Fruit fly (Drosophila melanogaster): Measurements from ENCODE around the gene dpp.

dpp gene

dm6 chr2L:2415109-2415508 lies 13.1 kb upstream of the dpp start, which contains the start of gene CG18641:
CG18641 (minus strand) TSS chr2L:2415322.
- TF ChIP-seq psq (optimal IDR thresholded peaks at IDR 0.05) (no peak), CG8478 (optimal IDR thresholded peaks at IDR 0.05) (no peak), EcR (GFP tag; optimal IDR thresholded peaks at IDR 0.05) (no peak), usp (GFP tag; optimal IDR thresholded peaks at IDR 0.05) (no peak), Dll (optimal IDR thresholded peaks at IDR 0.05) (no peak), pan (optimal IDR thresholded peaks at IDR 0.05) (no peak)

- no peak for TF ChIP-seq EcR (GFP tag; optimal IDR thresholded peaks at IDR 0.05)
These were observed 11.6 kb upstream of the dpp start, which contains the start of gene CG31948 for dm6 chr2L:2416620-2417019. CG31948 (minus strand) TSS chr2L:2416720.

DNA sequence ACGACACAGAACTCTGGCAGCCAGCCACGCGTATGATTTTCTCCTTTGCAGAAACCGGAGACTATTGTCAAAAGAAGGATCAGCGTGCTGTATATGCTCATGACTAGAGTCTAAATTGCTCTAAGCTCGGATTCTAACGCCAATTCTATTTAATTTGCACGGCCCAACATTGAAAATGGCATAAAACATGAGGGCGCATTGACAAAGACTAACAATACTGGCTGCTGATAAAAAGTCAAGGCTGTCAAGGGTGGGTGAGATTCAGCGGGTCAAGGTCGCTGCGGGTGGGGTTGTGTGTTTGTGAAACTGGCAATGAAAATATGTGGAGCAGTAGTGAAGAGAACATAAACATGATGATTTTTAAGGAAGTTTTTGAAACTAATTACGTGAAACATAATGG lies 10.3 kb upstream of the dpp start, which contains the start of gene CG34448:
Gene CG34448, minus strand, starts transcription at position 101 of the 400 bp plus-strand sequence.
- TF ChIP-seq pan (optimal IDR thresholded peaks at IDR 0.05) (no peak), CG8478 (optimal IDR thresholded peaks at IDR 0.05) (no peak), psq (optimal IDR thresholded peaks at IDR 0.05) (no peak), usp (GFP tag; optimal IDR thresholded peaks at IDR 0.05) (no peak), Dll (optimal IDR thresholded peaks at IDR 0.05) (no peak)

dm6 chr2L:2419913-2420312 lies 8.3 kb upstream of the dpp start, which contains the start of gene CG34447:
CG34447 (minus strand) TSS chr2L:2420013.
- TF ChIP-seq pan (optimal IDR thresholded peaks at IDR 0.05) (no peak), CG8478 (optimal IDR thresholded peaks at IDR 0.05) (no peak), psq (optimal IDR thresholded peaks at IDR 0.05) (no peak), Dll (optimal IDR thresholded peaks at IDR 0.05) (no peak), usp (GFP tag; optimal IDR thresholded peaks at IDR 0.05) (no peak), EcR (GFP tag; optimal IDR thresholded peaks at IDR 0.05) (no peak)

- TF ChIP-seq pan (optimal IDR thresholded peaks at IDR 0.05) (no peak), CG8478 (optimal IDR thresholded peaks at IDR 0.05) (no peak), usp (GFP tag; optimal IDR thresholded peaks at IDR 0.05) (no peak), psq (optimal IDR thresholded peaks at IDR 0.05) (no peak), EcR (GFP tag; optimal IDR thresholded peaks at IDR 0.05) (no peak), Dll (optimal IDR thresholded peaks at IDR 0.05) (no peak)
These were observed 7.7 kb upstream of the dpp start, which contains the start of gene CG9886 for dm6 chr2L:2420490-2420889. CG9886 (plus strand) TSS chr2L:2420830.

- TF ChIP-seq EcR (GFP tag; optimal IDR thresholded peaks at IDR 0.05) (no peak), Dll (optimal IDR thresholded peaks at IDR 0.05) (no peak), pan (optimal IDR thresholded peaks at IDR 0.05) (no peak), usp (GFP tag; optimal IDR thresholded peaks at IDR 0.05) (no peak), CG8478 (optimal IDR thresholded peaks at IDR 0.05) (no peak), psq (optimal IDR thresholded peaks at IDR 0.05) (no peak)
These were observed 3.7 kb upstream of the dpp start, which contains the start of gene CG44139 for dm6 chr2L:2424497-2424896. CG44139 (plus strand) TSS chr2L:2424797.

- TF ChIP-seq usp (GFP tag; optimal IDR thresholded peaks at IDR 0.05) = no peak
- no peak for TF ChIP-seq pan (optimal IDR thresholded peaks at IDR 0.05)
- no peak for TF ChIP-seq CG8478 (optimal IDR thresholded peaks at IDR 0.05)
- TF ChIP-seq psq (optimal IDR thresholded peaks at IDR 0.05) = no peak
- TF ChIP-seq Dll (optimal IDR thresholded peaks at IDR 0.05) = no peak
- no peak for TF ChIP-seq EcR (GFP tag; optimal IDR thresholded peaks at IDR 0.05)
These were observed 2.5 kb upstream of the dpp start for dm6 chr2L:2425652-2426192.

DNA sequence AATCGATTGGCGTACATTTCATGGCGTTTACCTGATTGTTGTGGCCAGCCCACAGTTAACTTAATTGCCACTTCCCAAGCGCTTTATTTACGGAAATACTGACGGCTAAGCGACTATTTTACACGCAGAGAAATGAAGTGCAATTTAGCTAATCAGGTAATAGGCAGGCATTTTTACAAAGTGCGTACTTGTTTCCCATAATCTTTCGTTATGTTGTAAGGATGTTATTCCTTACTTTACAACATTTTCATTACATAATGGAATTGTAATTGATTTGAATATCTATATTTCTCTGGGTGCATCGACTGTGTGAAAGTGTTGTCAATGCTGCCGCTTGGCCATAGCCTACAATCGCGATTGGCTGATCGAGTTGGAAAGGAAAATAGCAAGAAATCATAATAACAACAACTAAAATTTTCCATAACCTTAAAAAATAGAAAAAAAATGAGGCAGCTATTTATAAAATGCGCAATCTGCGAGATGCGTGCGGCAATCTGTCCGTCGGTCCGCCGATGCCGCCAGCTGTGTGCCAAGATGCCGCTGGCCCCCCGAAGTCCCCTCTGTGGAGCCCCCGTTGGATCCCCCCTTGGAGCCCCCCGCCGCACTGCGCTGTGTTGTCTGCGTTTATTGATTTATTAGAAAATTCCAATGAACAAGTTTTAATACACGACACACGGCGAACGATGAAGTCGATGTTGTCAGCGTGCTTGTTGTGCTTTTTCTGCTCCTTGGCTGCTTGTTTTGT lies 1.6 kb upstream of the dpp start:
- TF ChIP-seq psq (optimal IDR thresholded peaks at IDR 0.05) = no peak
- no peak for TF ChIP-seq CG8478 (optimal IDR thresholded peaks at IDR 0.05)
- no peak for TF ChIP-seq Dll (optimal IDR thresholded peaks at IDR 0.05)
- TF ChIP-seq EcR (GFP tag; optimal IDR thresholded peaks at IDR 0.05) = no peak
- no peak for TF ChIP-seq pan (optimal IDR thresholded peaks at IDR 0.05)
- no peak for TF ChIP-seq usp (GFP tag; optimal IDR thresholded peaks at IDR 0.05)

dm6 chr2L:2427384-2428208 lies 576 bp upstream of the dpp start:
- TF ChIP-seq psq (optimal IDR thresholded peaks at IDR 0.05) (no peak), Dll (optimal IDR thresholded peaks at IDR 0.05) (no peak), pan (optimal IDR thresholded peaks at IDR 0.05) (no peak), usp (GFP tag; optimal IDR thresholded peaks at IDR 0.05) (no peak), CG8478 (optimal IDR thresholded peaks at IDR 0.05) (no peak), EcR (GFP tag; optimal IDR thresholded peaks at IDR 0.05) (no peak)

- TF ChIP-seq CG8478 (optimal IDR thresholded peaks at IDR 0.05) (no peak), usp (GFP tag; optimal IDR thresholded peaks at IDR 0.05) (no peak), psq (optimal IDR thresholded peaks at IDR 0.05) (no peak), pan (optimal IDR thresholded peaks at IDR 0.05) (no peak), EcR (GFP tag; optimal IDR thresholded peaks at IDR 0.05) (no peak), Dll (optimal IDR thresholded peaks at IDR 0.05) (no peak)
These were observed 1.4 kb downstream of the dpp start for dm6 chr2L:2429588-2429987.

- TF ChIP-seq psq (optimal IDR thresholded peaks at IDR 0.05) (no peak), Dll (optimal IDR thresholded peaks at IDR 0.05) (no peak), usp (GFP tag; optimal IDR thresholded peaks at IDR 0.05) (no peak), CG8478 (optimal IDR thresholded peaks at IDR 0.05) (no peak), pan (optimal IDR thresholded peaks at IDR 0.05) (no peak), EcR (GFP tag; optimal IDR thresholded peaks at IDR 0.05) (no peak)
These were observed 2.1 kb downstream of the dpp start for dm6 chr2L:2430251-2430650.
